Worm (Caenorhabditis elegans) whole organism, L1 larva: Measurements from ENCODE around the gene srx-13.

ENCODE experiments used
- lin-13 ChIP-seq: fragments of 150-350 bp; optimal IDR thresholded peaks from 2 replicates; lab custom pipeline; 2014; ENCODE audit warnings: missing biosample characterization, missing genetic modification reagents, missing genetic modification characterization
- mep-1 ChIP-seq: fragments of 150-350 bp; optimal IDR thresholded peaks from 2 replicates; lab custom pipeline; 2014; ENCODE audit warnings: missing biosample characterization, missing genetic modification characterization
- nhr-90 ChIP-seq: sonication (generic microtip); optimal IDR thresholded peaks from 2 replicates; lab custom pipeline; 2016; ENCODE audit warnings: mild to moderate bottlenecking, missing genetic modification characterization, missing compliant biosample characterization; ENCODE audit not compliant: poor library complexity

- no peak for TF ChIP-seq nhr-90 (tag; lab: Kevin White, UChicago)
- TF ChIP-seq lin-13, result no peak
- TF ChIP-seq mep-1 (tag; lab: Kevin White, UChicago), result no peak
Observed at ce11 chrIV:1104518-1104917, 13.9 kb downstream of the srx-13 start, which contains the start of the genes C44B12.9 and C44B12.3.
